Fruit fly (Drosophila melanogaster) whole organism, embryonic: Measurements from ENCODE around the gene CG6136.

ENCODE experiments used
- BEAF-32 ChIP-seq: fragments of 200-800 bp; sonication (Bioruptor generic); optimal IDR thresholded peaks from 3 replicates; lab custom pipeline; 2017; ENCODE audit warnings: missing biosample characterization, missing genetic modification characterization, mild to moderate bottlenecking, moderate library complexity, missing genetic modification reagents
- Bgb ChIP-seq: fragments of 200-800 bp; sonication (Bioruptor generic); IDR thresholded peaks from 2 replicates; pipeline ENCODE4 v1.3.6; 2022; ENCODE audit warnings: missing biosample characterization, missing genetic modification characterization; ENCODE audit not compliant: partially characterized antibody
- CG10267 ChIP-seq: fragments of 200-800 bp; sonication (Bioruptor generic); optimal IDR thresholded peaks from 2 replicates; lab custom pipeline; 2018; ENCODE audit warnings: missing biosample characterization, mild to moderate bottlenecking, missing genetic modification characterization, moderate library complexity
- CG11456 ChIP-seq: fragments of 200-800 bp; sonication (Bioruptor generic); IDR thresholded peaks from 3 replicates; pipeline ENCODE4 v1.3.6; 2022; ENCODE audit warnings: missing biosample characterization, missing genetic modification characterization
- CG12659 ChIP-seq: fragments of 200-800 bp; sonication (Bioruptor generic); optimal IDR thresholded peaks from 3 replicates; lab custom pipeline; 2017; ENCODE audit warnings: mild to moderate bottlenecking, missing biosample characterization, missing genetic modification reagents, missing genetic modification characterization
- CG13287 ChIP-seq: fragments of 200-800 bp; sonication (Bioruptor generic); IDR thresholded peaks from 2 replicates; pipeline ENCODE4 v1.3.6; 2022; ENCODE audit warnings: missing biosample characterization, missing genetic modification characterization; ENCODE audit not compliant: partially characterized antibody
- CG13624 ChIP-seq: fragments of 200-800 bp; sonication (Bioruptor generic); optimal IDR thresholded peaks from 2 replicates; lab custom pipeline; 2016; ENCODE audit warnings: missing biosample characterization, missing genetic modification characterization
- CG14710 ChIP-seq: fragments of 200-800 bp; sonication (Bioruptor generic); optimal IDR thresholded peaks from 3 replicates; lab custom pipeline; 2019; ENCODE audit warnings: missing biosample characterization, mild to moderate bottlenecking, missing genetic modification characterization, moderate library complexity
- CG15514 ChIP-seq: fragments of 200-800 bp; sonication (Bioruptor generic); optimal IDR thresholded peaks from 3 replicates; lab custom pipeline; 2017; ENCODE audit warnings: missing biosample characterization, missing genetic modification characterization, mild to moderate bottlenecking, moderate library complexity, missing genetic modification reagents
- CG16863 ChIP-seq: fragments of 200-800 bp; sonication (Bioruptor generic); optimal IDR thresholded peaks from 3 replicates; lab custom pipeline; 2016; ENCODE audit warnings: missing biosample characterization, missing genetic modification characterization
- CG17612 ChIP-seq: fragments of 200-800 bp; sonication (Bioruptor generic); IDR thresholded peaks from 2 replicates; pipeline ENCODE4 v1.3.6; 2022; ENCODE audit warnings: missing biosample characterization, missing genetic modification characterization
- CG2116 ChIP-seq: fragments of 200-800 bp; sonication (Bioruptor generic); optimal IDR thresholded peaks from 3 replicates; lab custom pipeline; 2018; ENCODE audit warnings: missing biosample characterization, mild to moderate bottlenecking, missing genetic modification characterization
- CG2120 ChIP-seq: fragments of 200-800 bp; sonication (Bioruptor generic); optimal IDR thresholded peaks from 3 replicates; lab custom pipeline; 2016; ENCODE audit warnings: missing biosample characterization, missing genetic modification characterization
- CG32767 ChIP-seq: fragments of 200-800 bp; sonication (Bioruptor generic); IDR thresholded peaks from 2 replicates; pipeline ENCODE4 v1.3.6; 2022; ENCODE audit warnings: missing biosample characterization, missing genetic modification characterization
- CG34224 ChIP-seq: fragments of 200-800 bp; sonication (Bioruptor generic); IDR thresholded peaks from 3 replicates; pipeline ENCODE4 v1.3.6; 2022; ENCODE audit warnings: missing biosample characterization, missing genetic modification characterization; ENCODE audit not compliant: partially characterized antibody
- CG34376 ChIP-seq: fragments of 200-800 bp; sonication (Bioruptor generic); optimal IDR thresholded peaks from 2 replicates; lab custom pipeline; 2018; ENCODE audit warnings: missing biosample characterization, mild to moderate bottlenecking, missing genetic modification characterization
- CG4617 ChIP-seq: fragments of 200-800 bp; sonication (Bioruptor generic); optimal IDR thresholded peaks from 3 replicates; lab custom pipeline; 2016; ENCODE audit warnings: missing biosample characterization, missing genetic modification characterization, borderline replicate concordance
- CG4730 ChIP-seq: fragments of 200-800 bp; sonication (Bioruptor generic); IDR thresholded peaks from 2 replicates; pipeline ENCODE4 v1.3.6; 2022; ENCODE audit warnings: missing biosample characterization, missing genetic modification characterization
- CG5180 ChIP-seq: fragments of 200-800 bp; sonication (Bioruptor generic); optimal IDR thresholded peaks from 3 replicates; lab custom pipeline; 2017; ENCODE audit warnings: missing biosample characterization, missing genetic modification characterization, mild to moderate bottlenecking, moderate library complexity, missing genetic modification reagents
- CG6791 ChIP-seq: fragments of 200-800 bp; sonication (Bioruptor generic); IDR thresholded peaks from 3 replicates; pipeline ENCODE4 v1.3.6; 2022; ENCODE audit warnings: missing biosample characterization, missing genetic modification characterization; ENCODE audit not compliant: partially characterized antibody
- CG7839 ChIP-seq: fragments of 200-800 bp; sonication (Bioruptor generic); optimal IDR thresholded peaks from 3 replicates; lab custom pipeline; 2018; ENCODE audit warnings: missing biosample characterization, mild to moderate bottlenecking, missing genetic modification characterization, moderate library complexity
- HLH3B ChIP-seq: fragments of 200-800 bp; sonication (Bioruptor generic); IDR thresholded peaks from 2 replicates; pipeline ENCODE4 v1.3.6; 2022; ENCODE audit warnings: missing biosample characterization, missing genetic modification characterization
- HLH4C ChIP-seq: fragments of 200-800 bp; sonication (Bioruptor generic); IDR thresholded peaks from 3 replicates; pipeline ENCODE4 v1.3.6; 2022; ENCODE audit warnings: missing biosample characterization, missing genetic modification characterization; ENCODE audit not compliant: partially characterized antibody
- HLH54F ChIP-seq: fragments of 200-800 bp; sonication (Bioruptor generic); optimal IDR thresholded peaks from 3 replicates; lab custom pipeline; 2016; ENCODE audit warnings: missing biosample characterization, missing genetic modification characterization
- HmgZ ChIP-seq: fragments of 200-800 bp; sonication (Bioruptor generic); optimal IDR thresholded peaks from 2 replicates; lab custom pipeline; 2018; ENCODE audit warnings: missing biosample characterization, mild to moderate bottlenecking, missing genetic modification characterization
- MBD-R2 ChIP-seq: fragments of 200-800 bp; sonication (Bioruptor generic); IDR thresholded peaks from 2 replicates; pipeline ENCODE4 v1.3.6; 2022; ENCODE audit warnings: missing biosample characterization, missing genetic modification characterization
- MESR4 ChIP-seq: fragments of 200-800 bp; sonication (Bioruptor generic); optimal IDR thresholded peaks from 2 replicates; lab custom pipeline; 2018; ENCODE audit warnings: missing biosample characterization, mild to moderate bottlenecking, missing genetic modification characterization, moderate library complexity
- Med ChIP-seq: fragments of 200-800 bp; sonication (Bioruptor generic); peaks from one replicate; lab custom pipeline; 2016; ENCODE audit warnings: missing biosample characterization, missing genetic modification characterization, mild to moderate bottlenecking, inconsistent platforms, moderate library complexity
- Myb ChIP-seq: fragments of 200-800 bp; sonication (Bioruptor generic); optimal IDR thresholded peaks from 2 replicates; lab custom pipeline; 2016; ENCODE audit warnings: missing biosample characterization, missing genetic modification characterization
- NC2β ChIP-seq: fragments of 200-800 bp; sonication (Bioruptor generic); optimal IDR thresholded peaks from 2 replicates; lab custom pipeline; 2016; ENCODE audit warnings: missing biosample characterization, missing genetic modification characterization
- Neu2 ChIP-seq: fragments of 200-800 bp; sonication (Bioruptor generic); optimal IDR thresholded peaks from 3 replicates; lab custom pipeline; 2016; ENCODE audit warnings: missing biosample characterization, missing genetic modification characterization, borderline replicate concordance
- Nf-YA ChIP-seq: fragments of 200-800 bp; sonication (Bioruptor generic); IDR thresholded peaks from 2 replicates; pipeline ENCODE4 v1.3.6; 2022; ENCODE audit warnings: missing biosample characterization, missing genetic modification characterization
- Opbp ChIP-seq: fragments of 200-800 bp; sonication (Bioruptor generic); IDR thresholded peaks from 3 replicates; pipeline ENCODE4 v1.3.6; 2022; ENCODE audit warnings: missing biosample characterization, missing genetic modification characterization; ENCODE audit not compliant: partially characterized antibody
- Scr ChIP-seq: fragments of 200-800 bp; sonication (Bioruptor generic); IDR thresholded peaks from 2 replicates; pipeline ENCODE4 v1.3.6; 2022; ENCODE audit warnings: missing biosample characterization, missing genetic modification characterization; ENCODE audit not compliant: partially characterized antibody
- Sry-δ ChIP-seq: fragments of 200-800 bp; sonication (Bioruptor generic); optimal IDR thresholded peaks from 2 replicates; lab custom pipeline; 2016; ENCODE audit warnings: missing biosample characterization, missing genetic modification characterization
- amos ChIP-seq: fragments of 200-800 bp; sonication (Bioruptor generic); IDR thresholded peaks from 2 replicates; pipeline ENCODE4 v1.3.6; 2022; ENCODE audit warnings: missing biosample characterization, missing genetic modification characterization; ENCODE audit not compliant: partially characterized antibody
- bbx ChIP-seq: fragments of 200-800 bp; sonication (Bioruptor generic); IDR thresholded peaks from 2 replicates; pipeline ENCODE4 v1.3.6; 2022; ENCODE audit warnings: missing biosample characterization, missing genetic modification characterization; ENCODE audit not compliant: partially characterized antibody
- bowl ChIP-seq: fragments of 200-800 bp; sonication (Bioruptor generic); IDR thresholded peaks from 2 replicates; pipeline ENCODE4 v1.3.6; 2022; ENCODE audit warnings: missing biosample characterization, missing genetic modification characterization
- ewg ChIP-seq: fragments of 200-800 bp; sonication (Bioruptor generic); optimal IDR thresholded peaks from 3 replicates; lab custom pipeline; 2017; ENCODE audit warnings: mild to moderate bottlenecking, missing biosample characterization, missing genetic modification reagents, missing genetic modification characterization
- hbn ChIP-seq: fragments of 200-800 bp; sonication (Bioruptor generic); IDR thresholded peaks from 2 replicates; pipeline ENCODE4 v1.3.6; 2022; ENCODE audit warnings: missing biosample characterization, missing genetic modification characterization; ENCODE audit not compliant: partially characterized antibody
- knrl ChIP-seq: fragments of 200-800 bp; sonication (Bioruptor generic); IDR thresholded peaks from 3 replicates; pipeline ENCODE4 v1.3.6; 2022; ENCODE audit warnings: missing biosample characterization, missing genetic modification characterization; ENCODE audit not compliant: partially characterized antibody
- lilli ChIP-seq: fragments of 200-800 bp; sonication (Bioruptor generic); optimal IDR thresholded peaks from 3 replicates; lab custom pipeline; 2016; ENCODE audit warnings: missing biosample characterization, missing genetic modification characterization
- pzg ChIP-seq: fragments of 200-800 bp; sonication (Bioruptor generic); optimal IDR thresholded peaks from 3 replicates; lab custom pipeline; 2018; ENCODE audit warnings: missing biosample characterization, mild to moderate bottlenecking, missing genetic modification characterization, moderate library complexity
- sens ChIP-seq: fragments of 200-800 bp; sonication (Bioruptor generic); peaks from one replicate; lab custom pipeline; 2016; ENCODE audit warnings: missing biosample characterization, missing genetic modification characterization
- sna ChIP-seq: fragments of 200-800 bp; sonication (Bioruptor generic); IDR thresholded peaks from 2 replicates; pipeline ENCODE4 v1.3.6; 2022; ENCODE audit warnings: missing biosample characterization, missing genetic modification characterization; ENCODE audit not compliant: partially characterized antibody
- sqz ChIP-seq: fragments of 200-800 bp; sonication (Bioruptor generic); optimal IDR thresholded peaks from 3 replicates; lab custom pipeline; 2018; ENCODE audit warnings: missing biosample characterization, mild to moderate bottlenecking, missing genetic modification characterization
- stwl ChIP-seq: fragments of 200-800 bp; sonication (Bioruptor generic); optimal IDR thresholded peaks from 3 replicates; lab custom pipeline; 2018; ENCODE audit warnings: missing biosample characterization, mild to moderate bottlenecking, missing genetic modification characterization, moderate library complexity
- unc-4 ChIP-seq: fragments of 200-800 bp; sonication (Bioruptor generic); IDR thresholded peaks from 2 replicates; pipeline ENCODE4 v1.3.6; 2022; ENCODE audit warnings: missing biosample characterization, missing genetic modification characterization; ENCODE audit not compliant: partially characterized antibody

Gene CG6136

dm6 chr3R:15363608-15364007, 8.4 kb downstream of the CG6136 start, which contains the start of gene CG6171 (continued):
- TF ChIP-seq knrl (GFP tag; lab: Robert Waterston, UW) (peak; percentile 50), Myb (GFP tag; lab: Kevin White, UChicago) (peak; percentile 37), Opbp (peak; percentile 43; the same call in 1 of the 3 replicates), CG4730 (GFP tag; lab: Robert Waterston, UW) (no peak), Bgb (GFP tag; lab: Robert Waterston, UW) (peak; percentile 30; the same call in 1 of the 2 replicates), bowl (GFP tag; lab: Robert Waterston, UW) (no peak), lilli (GFP tag; lab: Kevin White, UChicago) (peak; percentile 28), HmgZ (tag; lab: Kevin White, UChicago) (peak; percentile 17), CG5180 (GFP tag; lab: Kevin White, UChicago) (no peak), amos (GFP tag; lab: Robert Waterston, UW) (peak; percentile 54; the same call in 1 of the 2 replicates), CG32767 (GFP tag; lab: Robert Waterston, UW) (peak; percentile 47; the same call in 1 of the 2 replicates), CG6791 (GFP tag; lab: Robert Waterston, UW) (peak; percentile 70; the same call in 2 of the 3 replicates), stwl (tag; lab: Kevin White, UChicago) (peak; percentile 61), MBD-R2 (peak; percentile 70), CG2120 (peak; percentile 44), sqz (no peak), CG17612 (GFP tag; lab: Robert Waterston, UW) (no peak), hbn (GFP tag; lab: Robert Waterston, UW) (peak; percentile 44; the same call in 1 of the 2 replicates), HLH54F (GFP tag; lab: Kevin White, UChicago) (no peak), NC2β (no peak), CG16863 (peak; percentile 75), ewg (GFP tag; lab: Kevin White, UChicago) (no peak), CG11456 (GFP tag; lab: Robert Waterston, UW) (no peak), Neu2 (peak; percentile 18), Med (peak; percentile 82), CG34376 (GFP tag; lab: Kevin White, UChicago) (peak; percentile 8), CG7839 (tag; lab: Kevin White, UChicago) (no peak), BEAF-32 (GFP tag; lab: Kevin White, UChicago) (peak; percentile 63), Nf-YA (no peak), CG14710 (tag; lab: Kevin White, UChicago) (peak; percentile 12), CG2116 (GFP tag; lab: Kevin White, UChicago) (peak; percentile 70), Sry-δ (GFP tag; lab: Kevin White, UChicago) (peak; percentile 84), CG13287 (GFP tag; lab: Robert Waterston, UW) (peak; percentile 75), CG4617 (GFP tag; lab: Kevin White, UChicago) (peak; percentile 72), CG12659 (peak; percentile 4), CG13624 (GFP tag; lab: Kevin White, UChicago) (peak; percentile 16), unc-4 (GFP tag; lab: Robert Waterston, UW) (peak; percentile 59), CG34224 (peak; percentile 48; the same call in 2 of the 3 replicates), pzg (GFP tag; lab: Kevin White, UChicago) (peak; percentile 55), sna (GFP tag; lab: Robert Waterston, UW) (peak; percentile 23; the same call in 1 of the 2 replicates), HLH4C (GFP tag; lab: Robert Waterston, UW) (peak; percentile 47; the same call in 2 of the 3 replicates), CG15514 (GFP tag; lab: Kevin White, UChicago) (peak; percentile 18), MESR4 (GFP tag; lab: Kevin White, UChicago) (peak; percentile 64), Scr (GFP tag; lab: Robert Waterston, UW) (peak; percentile 64), CG10267 (tag; lab: Kevin White, UChicago) (peak; percentile 92), sens (GFP tag; lab: Kevin White, UChicago) (peak; percentile 80), HLH3B (GFP tag; lab: Robert Waterston, UW) (no peak), bbx (GFP tag; lab: Robert Waterston, UW) (0 out of 2 replicates have a peak, but pooled peaks have one; percentile 55)
